Worm (Caenorhabditis elegans): Measurements from ENCODE around the gene F26F12.3.

F26F12.3 gene

ce11 chrV:5843415-5844337, 1.8 kb downstream of the F26F12.3 start (continued):
- TF ChIP-seq saeg-2 (GFP tag; IDR thresholded peaks at IDR 0.05) (0 out of 2 replicates have a peak, but pooled peaks have one; percentile 13), jun-1 (tag; optimal IDR thresholded peaks at IDR 0.05) (no peak), T20F7.1 (GFP tag; optimal IDR thresholded peaks at IDR 0.05) (peak; percentile 62), php-3 (GFP tag; IDR thresholded peaks at IDR 0.05) (peak; percentile 68), R02D3.7 (tag; optimal IDR thresholded peaks at IDR 0.05) (no peak), mep-1 (tag; optimal IDR thresholded peaks at IDR 0.05) (peak; percentile 64), ceh-62 (tag; optimal IDR thresholded peaks at IDR 0.05) (no peak), dmd-8 (GFP tag; IDR thresholded peaks at IDR 0.05) (no peak), nhr-11 (tag; optimal IDR thresholded peaks at IDR 0.05) (peak; percentile 78), hif-1 (tag; optimal IDR thresholded peaks at IDR 0.05) (peak in 1 of 2 experiments; percentile 5), hmg-1.1 (GFP tag; IDR thresholded peaks at IDR 0.05) (no peak), F26F4.8 (GFP tag; conservative IDR thresholded peaks at IDR 0.05) (no peak), mxl-2 (GFP tag; conservative IDR thresholded peaks at IDR 0.05) (0 out of 2 replicates have a peak, but pooled peaks have one; percentile 4), hlh-11 (tag; optimal IDR thresholded peaks at IDR 0.05) (peak; percentile 89), lin-13 (GFP tag; optimal IDR thresholded peaks at IDR 0.05) (no peak), vab-7 (GFP tag; IDR thresholded peaks at IDR 0.05) (peak; percentile 21; the same call in 1 of the 2 replicates), snpc-4 (tag; optimal IDR thresholded peaks at IDR 0.05) (no peak), nhr-6 (tag; optimal IDR thresholded peaks at IDR 0.05) (peak; percentile 5), attf-4 (tag; optimal IDR thresholded peaks at IDR 0.05) (no peak), D1046.2 (GFP tag; IDR thresholded peaks at IDR 0.05) (0 out of 2 replicates have a peak, but pooled peaks have one; percentile 55), lin-38 (GFP tag; IDR thresholded peaks at IDR 0.05) (peak; percentile 4; the same call in 1 of the 2 replicates), nhr-10 (tag; optimal IDR thresholded peaks at IDR 0.05) (no peak), mxl-3 (GFP tag; optimal IDR thresholded peaks at IDR 0.05) (no peak), lim-7 (GFP tag; IDR thresholded peaks at IDR 0.05) (no peak), dmd-6 (GFP tag; IDR thresholded peaks at IDR 0.05) (peak; percentile 78), Y105C5A.15 (GFP tag; IDR thresholded peaks at IDR 0.05) (no peak), Y48G9A.11 (GFP tag; IDR thresholded peaks at IDR 0.05) (no peak), ceh-44 (GFP tag; IDR thresholded peaks at IDR 0.05) (no peak), arid-1 (GFP tag; conservative IDR thresholded peaks at IDR 0.05) (no peak), madf-5 (GFP tag; IDR thresholded peaks at IDR 0.05) (no peak), lin-1 (GFP tag; IDR thresholded peaks at IDR 0.05) (no peak), lir-3 (tag; optimal IDR thresholded peaks at IDR 0.05) (no peak), madf-9 (GFP tag; conservative IDR thresholded peaks at IDR 0.05) (0 out of 2 replicates have a peak, but pooled peaks have one; percentile 15), ctbp-1 (GFP tag; IDR thresholded peaks at IDR 0.05) (no peak), dpl-1 (GFP tag; optimal IDR thresholded peaks at IDR 0.05) (no peak), gei-8 (GFP tag; optimal IDR thresholded peaks at IDR 0.05) (no peak), nhr-48 (tag; optimal IDR thresholded peaks at IDR 0.05) (peak; percentile 42), F10B5.3 (tag; optimal IDR thresholded peaks at IDR 0.05) (no peak), pqm-1 (tag; optimal IDR thresholded peaks at IDR 0.05) (no peak), lin-29 (GFP tag; IDR thresholded peaks at IDR 0.05) (peak; percentile 53; the same call in 1 of the 2 replicates), fos-1 (tag; optimal IDR thresholded peaks at IDR 0.05) (no peak), dmd-9 (GFP tag; IDR thresholded peaks at IDR 0.05) (no peak), tag-97 (GFP tag; IDR thresholded peaks at IDR 0.05) (no peak), nhr-42 (GFP tag; IDR thresholded peaks at IDR 0.05) (0 out of 2 replicates have a peak, but pooled peaks have one; percentile 30)

All from whole organism, L4 larva.